Worm (Caenorhabditis elegans): Measurements from ENCODE around the gene alh-4.

alh-4 gene

DNA sequence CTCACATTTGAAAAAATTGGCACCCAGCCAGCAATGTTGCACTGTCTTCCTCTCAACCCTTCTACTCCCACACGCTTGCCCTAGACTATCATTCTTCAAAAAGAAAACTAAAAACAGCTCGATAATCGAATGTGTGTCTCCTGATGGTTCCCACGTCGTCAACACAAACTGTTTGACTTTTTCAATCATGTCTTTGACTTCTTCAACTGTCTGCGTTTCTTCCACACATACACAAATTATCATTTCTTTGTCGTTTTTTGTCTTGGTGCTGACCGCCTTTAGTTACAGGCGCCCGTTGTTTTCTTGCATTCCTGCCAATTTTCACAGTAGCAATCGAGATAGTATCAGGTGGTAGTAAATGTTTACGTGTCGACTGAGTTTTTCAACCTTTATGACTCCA is 32.9 kb upstream of the alh-4 start:
- peak; percentile 36 for TF ChIP-seq sma-9 (GFP tag; optimal IDR thresholded peaks at IDR 0.05)
- no peak for TF ChIP-seq sma-9 (tag; optimal IDR thresholded peaks at IDR 0.05)
- TF ChIP-seq fos-1 (tag; optimal IDR thresholded peaks at IDR 0.05), result peak; percentile 23
- no peak for TF ChIP-seq dmd-4 (tag; optimal IDR thresholded peaks at IDR 0.05)
- peak; percentile 61 for TF ChIP-seq crh-2 (tag; optimal IDR thresholded peaks at IDR 0.05)
- TF ChIP-seq F13H6.1 (tag; optimal IDR thresholded peaks at IDR 0.05), result no peak
- peak; percentile 15 for TF ChIP-seq nhr-129 (tag; optimal IDR thresholded peaks at IDR 0.05)

DNA sequence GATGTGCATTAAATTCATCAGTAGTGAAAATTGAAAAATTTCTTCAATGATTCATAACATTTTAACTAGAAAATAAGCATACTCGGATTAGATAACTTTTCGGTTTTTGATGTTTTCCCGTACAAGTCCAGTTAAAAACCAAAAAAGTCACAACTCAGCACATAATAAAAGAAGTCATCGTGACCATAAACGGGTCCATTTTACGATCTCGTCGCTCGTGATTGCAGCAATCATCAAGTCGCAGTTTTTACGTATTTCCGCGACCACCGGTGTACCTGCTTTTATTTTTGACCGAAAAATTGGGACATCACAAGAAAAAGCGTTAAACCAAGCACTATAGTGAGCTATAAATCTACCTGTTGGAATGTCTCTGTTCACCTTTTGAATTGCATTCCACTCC is 31.5 kb upstream of the alh-4 start:
- no peak for TF ChIP-seq fos-1 (tag; optimal IDR thresholded peaks at IDR 0.05)
- no peak for TF ChIP-seq snpc-4 (tag; optimal IDR thresholded peaks at IDR 0.05)
- TF ChIP-seq aly-2 (tag; optimal IDR thresholded peaks at IDR 0.05), result no peak
- TF ChIP-seq peb-1 (tag; optimal IDR thresholded peaks at IDR 0.05), result no peak
- TF ChIP-seq unc-39 (tag; optimal IDR thresholded peaks at IDR 0.05), result no peak

DNA sequence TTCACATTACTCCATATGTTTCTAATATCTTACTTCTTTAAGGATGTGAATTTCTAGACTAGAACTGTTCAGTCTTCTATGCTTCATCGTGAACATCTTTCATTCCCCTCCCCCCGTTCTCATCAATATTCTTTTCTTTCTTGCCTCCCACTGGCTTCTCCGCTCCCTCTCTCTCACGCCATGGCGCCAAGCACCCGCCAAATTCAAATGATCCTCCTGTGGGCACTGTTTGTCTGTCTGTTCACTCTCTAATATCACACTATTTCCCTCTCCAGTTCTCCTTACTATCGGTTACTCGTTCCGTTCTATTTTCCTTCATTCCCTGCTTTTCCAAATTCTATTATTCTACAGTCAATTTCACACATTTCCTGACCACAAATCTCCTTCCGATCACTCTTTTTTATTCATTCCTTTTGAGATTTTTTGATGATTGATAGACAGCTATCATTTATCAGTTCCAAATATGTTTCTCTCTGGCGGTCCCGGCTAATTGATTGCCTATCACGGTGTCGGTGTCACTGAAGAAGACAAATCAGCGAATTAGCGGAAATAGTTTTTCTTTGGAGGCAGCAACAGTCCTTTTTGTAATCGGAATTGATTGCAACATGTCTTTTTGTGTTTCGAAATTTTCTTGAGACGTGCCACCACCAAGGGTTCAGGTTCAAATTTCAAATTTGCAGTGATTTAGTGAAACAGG is 28.7 kb upstream of the alh-4 start:
- TF ChIP-seq nhr-129 (tag; optimal IDR thresholded peaks at IDR 0.05) (no peak), ceh-16 (tag; optimal IDR thresholded peaks at IDR 0.05) (peak; percentile 33)

DNA sequence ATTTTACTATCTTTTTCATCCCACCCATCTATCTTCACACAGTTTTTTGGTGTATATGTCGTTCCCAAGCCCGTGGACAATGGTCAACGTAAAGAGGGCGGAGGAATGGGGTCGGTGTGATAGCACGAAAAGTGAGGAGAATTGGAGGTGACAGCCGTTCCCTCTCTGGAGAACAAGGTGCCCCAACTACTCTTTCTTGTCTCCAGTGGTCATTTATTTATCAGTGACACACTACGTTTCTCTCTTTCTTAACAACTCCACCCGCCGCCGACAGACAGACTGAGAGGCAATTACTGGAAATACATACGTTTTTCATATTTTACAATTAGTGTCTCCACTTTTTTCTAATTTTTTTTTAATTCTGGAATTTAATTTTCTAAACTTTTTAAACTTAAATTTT is 27.2 kb upstream of the alh-4 start:
- no peak for TF ChIP-seq C34F6.9 (tag; optimal IDR thresholded peaks at IDR 0.05)
- peak; percentile 5 for TF ChIP-seq F13H6.1 (tag; optimal IDR thresholded peaks at IDR 0.05)

DNA sequence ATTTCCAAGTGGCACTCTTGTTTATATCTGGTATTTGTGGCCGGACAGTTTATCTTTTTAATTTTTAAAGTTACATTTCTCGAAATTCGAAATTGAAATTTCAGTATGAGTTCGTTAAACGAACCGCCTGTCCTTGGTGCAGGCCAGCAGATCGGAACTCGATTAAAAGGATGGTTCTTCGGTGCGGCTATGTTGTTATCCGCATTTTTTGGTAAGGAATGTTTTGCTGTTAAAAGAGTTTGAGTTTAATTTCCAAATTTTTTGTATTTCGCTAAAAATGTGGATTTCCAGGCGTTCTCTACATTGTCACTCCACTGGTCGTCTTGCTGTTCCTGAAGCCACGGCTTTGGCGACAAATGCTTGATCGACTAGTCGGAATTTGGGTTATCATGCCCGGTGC is 23.4 kb upstream of the alh-4 start, which contains the start of gene acl-9:
acl-9 (plus strand) TSS at position 105 of the 400 bp plus-strand sequence.
- no peak for TF ChIP-seq R02D3.7 (tag; optimal IDR thresholded peaks at IDR 0.05)

DNA sequence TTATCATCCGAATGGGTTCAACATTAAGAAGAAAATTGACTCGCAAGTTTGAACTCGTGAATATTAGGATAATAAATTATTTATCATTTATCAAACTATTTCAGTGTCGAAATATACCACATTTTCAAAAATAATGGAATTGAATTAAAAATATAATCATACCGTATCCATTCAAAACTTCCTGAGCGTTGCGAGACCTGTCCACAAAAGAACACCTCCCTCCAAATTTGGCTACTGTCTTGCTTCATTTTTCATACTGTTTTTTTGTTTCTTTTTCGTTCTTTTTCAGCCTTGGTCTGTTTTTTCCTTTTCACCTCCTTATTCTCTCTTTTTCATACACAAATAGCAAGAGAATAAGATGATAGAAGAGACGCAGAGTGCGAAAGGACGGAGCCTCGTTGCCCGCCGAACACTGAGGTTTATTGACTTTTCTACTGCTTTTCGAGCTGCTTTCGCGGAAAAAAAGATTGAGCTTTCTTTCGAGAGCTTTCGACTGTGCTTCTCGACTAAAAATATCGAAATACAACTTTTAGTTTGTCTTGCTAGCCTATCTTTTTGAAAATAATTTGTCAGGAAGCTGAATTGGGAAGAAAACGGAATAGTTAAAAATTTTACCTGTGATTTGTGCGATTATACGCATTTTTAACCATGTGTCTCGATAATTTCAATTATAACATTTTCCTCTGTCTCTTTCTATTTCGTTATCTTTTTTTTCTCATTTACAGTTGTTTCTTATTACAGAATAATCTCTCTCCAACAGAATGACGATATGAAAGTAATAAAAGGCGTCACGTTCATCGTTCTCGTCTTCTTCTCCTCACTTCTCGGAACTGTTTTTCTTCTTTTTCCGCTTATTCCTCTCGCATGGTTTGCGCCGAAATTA is 20.6 kb upstream of the alh-4 start, which contains the start of gene acl-8:
acl-8 (plus strand) TSS at position 742 of the 883 bp plus-strand sequence.
- TF ChIP-seq ceh-16 (tag; optimal IDR thresholded peaks at IDR 0.05) (no peak), fos-1 (tag; optimal IDR thresholded peaks at IDR 0.05) (peak; percentile 40), lin-39 (tag; optimal IDR thresholded peaks at IDR 0.05) (no peak), ztf-11 (tag; optimal IDR thresholded peaks at IDR 0.05) (no peak), crh-2 (tag; optimal IDR thresholded peaks at IDR 0.05) (peak; percentile 41), gmeb-1 (tag; optimal IDR thresholded peaks at IDR 0.05) (no peak), mab-5 (tag; optimal IDR thresholded peaks at IDR 0.05) (no peak)

DNA sequence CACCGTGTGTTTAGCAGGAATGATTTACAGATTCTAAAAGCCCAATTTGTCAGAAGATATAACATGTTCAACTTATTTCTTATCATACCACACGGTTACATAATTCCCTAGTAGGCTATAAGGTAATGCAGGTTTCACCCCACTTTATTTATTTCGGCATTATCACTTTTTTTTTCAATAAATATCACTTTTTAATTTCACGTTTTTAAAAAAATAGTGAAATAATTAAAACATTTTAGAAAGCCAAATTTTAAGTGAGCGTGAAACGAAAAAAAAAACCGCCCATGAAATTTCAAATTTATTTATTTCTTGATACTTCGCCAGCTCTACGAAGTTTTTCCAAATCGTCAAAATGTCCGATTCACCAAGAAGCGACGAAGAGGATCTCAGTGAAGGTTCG is 18.6 kb upstream of the alh-4 start, which contains the start of gene fbxa-196:
fbxa-196 (plus strand) TSS at position 301 of the 400 bp plus-strand sequence.
- TF ChIP-seq sem-4 (tag; optimal IDR thresholded peaks at IDR 0.05) (no peak), nhr-10 (tag; optimal IDR thresholded peaks at IDR 0.05) (no peak), lin-13 (GFP tag; optimal IDR thresholded peaks at IDR 0.05) (no peak), unc-55 (GFP tag; optimal IDR thresholded peaks at IDR 0.05) (no peak), nhr-21 (tag; optimal IDR thresholded peaks at IDR 0.05) (no peak), nhr-77 (tag; optimal IDR thresholded peaks at IDR 0.05) (no peak), nhr-237 (tag; optimal IDR thresholded peaks at IDR 0.05) (no peak), ztf-11 (tag; optimal IDR thresholded peaks at IDR 0.05) (no peak)

DNA sequence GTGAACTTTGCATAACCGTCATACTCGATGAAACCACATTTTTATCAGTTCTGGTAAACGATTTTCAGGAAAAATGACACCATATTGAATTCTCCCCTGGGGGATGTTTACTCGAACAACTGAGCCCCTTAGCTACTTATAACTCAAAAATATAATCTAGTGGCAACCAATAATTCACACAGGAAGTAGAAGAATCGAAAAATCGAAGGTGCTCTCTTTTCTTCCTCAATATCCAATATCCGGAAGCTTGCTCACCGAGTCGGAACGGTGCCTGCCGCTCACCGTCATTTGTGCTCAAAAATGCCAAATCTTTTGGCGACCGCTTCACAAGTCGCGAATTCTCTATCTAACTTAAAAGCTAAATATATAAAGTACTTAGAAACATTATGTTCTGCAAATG is 12.3 kb upstream of the alh-4 start, which contains the start of gene T05H4.3:
T05H4.3 (plus strand) TSS at position 301 of the 400 bp plus-strand sequence.
- TF ChIP-seq ceh-16 (tag; optimal IDR thresholded peaks at IDR 0.05) (no peak), nhr-23 (tag; optimal IDR thresholded peaks at IDR 0.05) (no peak), unc-55 (GFP tag; optimal IDR thresholded peaks at IDR 0.05) (no peak), mab-5 (tag; optimal IDR thresholded peaks at IDR 0.05) (no peak), mdl-1 (tag; optimal IDR thresholded peaks at IDR 0.05) (no peak), nhr-21 (tag; optimal IDR thresholded peaks at IDR 0.05) (no peak), R02D3.7 (tag; optimal IDR thresholded peaks at IDR 0.05) (no peak), lin-11 (tag; optimal IDR thresholded peaks at IDR 0.05) (no peak), alr-1 (tag; optimal IDR thresholded peaks at IDR 0.05) (no peak), elt-3 (tag; optimal IDR thresholded peaks at IDR 0.05) (no peak), peb-1 (tag; optimal IDR thresholded peaks at IDR 0.05) (no peak), nhr-6 (tag; optimal IDR thresholded peaks at IDR 0.05) (no peak)
